Fruit fly (Drosophila melanogaster) whole organism, pupa: ENCODE data around the gene Snapin.

Source experiments
- CG9948 ChIP-seq: fragments of 200-800 bp; sonication (Bioruptor generic); optimal IDR thresholded peaks from 2 replicates; lab custom pipeline; 2018; ENCODE audit warnings: missing biosample characterization, mild to moderate bottlenecking, missing genetic modification characterization, moderate library complexity
- Pif1A ChIP-seq: fragments of 200-800 bp; sonication (Bioruptor generic); optimal IDR thresholded peaks from 3 replicates; lab custom pipeline; 2016; ENCODE audit warnings: missing biosample characterization, missing genetic modification characterization
- Pif1B ChIP-seq: fragments of 200-800 bp; sonication (Bioruptor generic); optimal IDR thresholded peaks from 3 replicates; lab custom pipeline; 2016; ENCODE audit warnings: missing biosample characterization, missing genetic modification characterization
- fd96Ca ChIP-seq: fragments of 200-800 bp; sonication (Bioruptor generic); IDR thresholded peaks from 3 replicates; pipeline ENCODE4 v1.3.6; 2022; ENCODE audit warnings: missing biosample characterization, missing genetic modification characterization
- gl ChIP-seq: fragments of 200-800 bp; sonication (Bioruptor generic); optimal IDR thresholded peaks from 2 replicates; lab custom pipeline; 2018; ENCODE audit warnings: missing biosample characterization, mild to moderate bottlenecking, missing genetic modification characterization

dm6 chr2L:2744852-2745251, 14.6 kb downstream of the Snapin start, which contains the start of the genes CG9961 and Cwc25:
- TF ChIP-seq gl (tag; lab: Kevin White, UChicago) = no peak
- TF ChIP-seq Pif1B (GFP tag; lab: Kevin White, UChicago) = no peak
- no peak for TF ChIP-seq Pif1A (GFP tag; lab: Kevin White, UChicago)
- no peak for TF ChIP-seq CG9948 (tag; lab: Kevin White, UChicago)
- TF ChIP-seq fd96Ca (GFP tag; lab: Robert Waterston, UW) = no peak
